Worm (Caenorhabditis elegans) whole organism, L2 larva: ENCODE data around the gene lgc-38.

Experiments
- C34F6.9 ChIP-seq: fragments of 150-350 bp; optimal IDR thresholded peaks from 2 replicates; lab custom pipeline; 2014; ENCODE audit warnings: missing biosample characterization, missing genetic modification characterization
- F13H6.1 ChIP-seq: sonication (generic microtip); optimal IDR thresholded peaks from 2 replicates; lab custom pipeline; 2016; ENCODE audit warnings: missing genetic modification characterization, missing compliant biosample characterization
- R02D3.7 ChIP-seq: fragments of 150-350 bp; optimal IDR thresholded peaks from 2 replicates; lab custom pipeline; 2014; ENCODE audit warnings: missing biosample characterization, missing genetic modification characterization
- ZK546.5 ChIP-seq: sonication (generic microtip); optimal IDR thresholded peaks from 2 replicates; lab custom pipeline; 2017; ENCODE audit warnings: missing biosample characterization, missing genetic modification characterization
- aly-2 ChIP-seq: fragments of 150-350 bp; optimal IDR thresholded peaks from 2 replicates; lab custom pipeline; 2014; ENCODE audit warnings: missing biosample characterization, missing genetic modification characterization
- ama-1 ChIP-seq: fragments of 150-350 bp; optimal IDR thresholded peaks from 2 replicates; lab custom pipeline; 2018; ENCODE audit warnings: inconsistent platforms
- ceh-16 ChIP-seq: fragments of 150-350 bp; optimal IDR thresholded peaks from 2 replicates; lab custom pipeline; 2014; ENCODE audit warnings: missing biosample characterization, missing genetic modification characterization
- ceh-82 ChIP-seq: fragments of 150-350 bp; optimal IDR thresholded peaks from 2 replicates; lab custom pipeline; 2014; ENCODE audit warnings: missing biosample characterization, missing genetic modification characterization
- crh-2 ChIP-seq: sonication (generic microtip); optimal IDR thresholded peaks from 2 replicates; lab custom pipeline; 2017; ENCODE audit warnings: missing biosample characterization, missing genetic modification characterization
- dmd-4 ChIP-seq: sonication (generic microtip); optimal IDR thresholded peaks from 2 replicates; lab custom pipeline; 2017; ENCODE audit warnings: missing biosample characterization, missing genetic modification characterization
- egl-27 ChIP-seq: sonication (generic microtip); optimal IDR thresholded peaks from 3 replicates; lab custom pipeline; 2017; ENCODE audit warnings: missing biosample characterization, missing genetic modification reagents, missing genetic modification characterization
- elt-1 ChIP-seq: fragments of 150-350 bp; optimal IDR thresholded peaks from 2 replicates; lab custom pipeline; 2014; ENCODE audit warnings: missing biosample characterization, missing genetic modification characterization
- elt-3 ChIP-seq: sonication (generic microtip); optimal IDR thresholded peaks from 2 replicates; lab custom pipeline; 2017; ENCODE audit warnings: missing biosample characterization, missing genetic modification characterization
- fos-1 ChIP-seq: fragments of 150-350 bp; optimal IDR thresholded peaks from 2 replicates; lab custom pipeline; 2014; ENCODE audit warnings: missing biosample characterization, missing genetic modification characterization
- gmeb-1 ChIP-seq: fragments of 150-350 bp; optimal IDR thresholded peaks from 2 replicates; lab custom pipeline; 2014; ENCODE audit warnings: missing biosample characterization, missing genetic modification characterization
- lin-11 ChIP-seq: fragments of 150-350 bp; sonication (generic microtip); optimal IDR thresholded peaks from 2 replicates; lab custom pipeline; 2014; ENCODE audit warnings: missing biosample characterization, missing genetic modification characterization, inconsistent platforms, mixed read lengths
- lin-13 ChIP-seq: fragments of 150-350 bp; optimal IDR thresholded peaks from 2 replicates; lab custom pipeline; 2014; ENCODE audit warnings: missing biosample characterization, missing genetic modification reagents, missing genetic modification characterization
- lin-39 ChIP-seq: fragments of 150-350 bp; optimal IDR thresholded peaks from 2 replicates; lab custom pipeline; 2014; ENCODE audit warnings: missing biosample characterization, missing genetic modification reagents, missing genetic modification characterization
- lsy-2 ChIP-seq, 2 experiments: fragments of 150-350 bp in 1 of 2; sonication (generic microtip) in 1 of 2; optimal IDR thresholded peaks; 2 replicates each; lab custom pipeline; 2014 to 2017; ENCODE audit warnings: missing biosample characterization in 2 of 2, missing genetic modification characterization in 2 of 2
- mab-5 ChIP-seq: fragments of 150-350 bp; optimal IDR thresholded peaks from 2 replicates; lab custom pipeline; 2014; ENCODE audit warnings: missing biosample characterization, missing genetic modification characterization
- mbf-1 ChIP-seq: sonication (generic microtip); optimal IDR thresholded peaks from 2 replicates; lab custom pipeline; 2017; ENCODE audit warnings: missing biosample characterization, missing genetic modification characterization
- mdl-1 ChIP-seq, 2 experiments: fragments of 150-350 bp in 1 of 2; sonication (generic microtip) in 1 of 2; optimal IDR thresholded peaks; 2 replicates each; lab custom pipeline; 2017; ENCODE audit warnings: missing biosample characterization in 2 of 2, missing genetic modification characterization in 2 of 2
- nhr-10 ChIP-seq: sonication (generic microtip); optimal IDR thresholded peaks from 2 replicates; lab custom pipeline; 2017; ENCODE audit warnings: missing biosample characterization, missing genetic modification characterization
- nhr-11 ChIP-seq: fragments of 150-350 bp; optimal IDR thresholded peaks from 2 replicates; lab custom pipeline; 2014; ENCODE audit warnings: missing biosample characterization, missing genetic modification characterization
- nhr-12 ChIP-seq: fragments of 150-350 bp; optimal IDR thresholded peaks from 2 replicates; lab custom pipeline; 2014; ENCODE audit warnings: missing biosample characterization, missing genetic modification characterization
- nhr-129 ChIP-seq: fragments of 150-350 bp; optimal IDR thresholded peaks from 2 replicates; lab custom pipeline; 2014; ENCODE audit warnings: missing biosample characterization, missing genetic modification characterization
- nhr-237 ChIP-seq: fragments of 150-350 bp; optimal IDR thresholded peaks from 2 replicates; lab custom pipeline; 2014; ENCODE audit warnings: missing biosample characterization, missing genetic modification characterization
- nhr-25 ChIP-seq: fragments of 150-350 bp; sonication (generic microtip); optimal IDR thresholded peaks from 3 replicates; lab custom pipeline; 2014; ENCODE audit warnings: missing biosample characterization, missing genetic modification characterization
- nhr-6 ChIP-seq: fragments of 150-350 bp; optimal IDR thresholded peaks from 2 replicates; lab custom pipeline; 2014; ENCODE audit warnings: missing biosample characterization, missing genetic modification characterization
- nhr-77 ChIP-seq: fragments of 150-350 bp; optimal IDR thresholded peaks from 2 replicates; lab custom pipeline; 2014; ENCODE audit warnings: missing biosample characterization, missing genetic modification characterization
- peb-1 ChIP-seq: fragments of 150-350 bp; optimal IDR thresholded peaks from 2 replicates; lab custom pipeline; 2014; ENCODE audit warnings: missing biosample characterization, missing genetic modification characterization
- skn-1 ChIP-seq: sonication (generic microtip); optimal IDR thresholded peaks from 2 replicates; lab custom pipeline; 2017; ENCODE audit warnings: missing biosample characterization, missing genetic modification characterization
- sma-3 ChIP-seq: sonication (generic microtip); optimal IDR thresholded peaks from 2 replicates; lab custom pipeline; 2016; ENCODE audit warnings: missing genetic modification reagents, missing genetic modification characterization, missing compliant biosample characterization
- sma-9 ChIP-seq, 2 experiments: fragments of 150-350 bp in 1 of 2; sonication (generic microtip) in 1 of 2; optimal IDR thresholded peaks; 2 replicates each; lab custom pipeline; 2014 to 2016; ENCODE audit warnings: missing genetic modification characterization in 2 of 2, mild to moderate bottlenecking in 1 of 2, missing biosample characterization in 1 of 2, missing compliant biosample characterization in 1 of 2, missing genetic modification reagents in 1 of 2, moderate library complexity in 1 of 2
- snpc-4 ChIP-seq: fragments of 150-350 bp; optimal IDR thresholded peaks from 2 replicates; lab custom pipeline; 2014; ENCODE audit warnings: missing biosample characterization, missing genetic modification characterization
- unc-55 ChIP-seq: fragments of 150-350 bp; sonication (generic microtip); optimal IDR thresholded peaks from 3 replicates; lab custom pipeline; 2014; ENCODE audit warnings: missing biosample characterization, missing genetic modification reagents, missing genetic modification characterization
- unc-62 ChIP-seq: fragments of 150-350 bp; optimal IDR thresholded peaks from 2 replicates; lab custom pipeline; 2014; ENCODE audit warnings: missing biosample characterization, missing genetic modification reagents, missing genetic modification characterization
- ztf-1 ChIP-seq: fragments of 200-800 bp; sonication (Bioruptor generic); conservative IDR thresholded peaks from 2 replicates; pipeline ENCODE4 v1.3.6; 2022; ENCODE audit warnings: missing genetic modification characterization, missing compliant biosample characterization
- ztf-11 ChIP-seq: sonication (generic microtip); optimal IDR thresholded peaks from 2 replicates; lab custom pipeline; 2017; ENCODE audit warnings: missing biosample characterization, missing genetic modification characterization
- ztf-4 ChIP-seq: fragments of 150-350 bp; optimal IDR thresholded peaks from 2 replicates; lab custom pipeline; 2014; ENCODE audit warnings: missing biosample characterization, missing genetic modification characterization

The lgc-38 gene

ce11 chrIII:7012060-7012459 lies 3.1 kb downstream of the lgc-38 start:
- TF ChIP-seq sma-9 (GFP tag; optimal IDR thresholded peaks at IDR 0.05; lab: Kevin White, UChicago) (no peak), sma-9 (tag; optimal IDR thresholded peaks at IDR 0.05; lab: Kevin White, UChicago) (no peak), F13H6.1 (tag; lab: Kevin White, UChicago) (no peak), nhr-6 (tag; lab: Kevin White, UChicago) (no peak), ZK546.5 (tag; lab: Kevin White, UChicago) (no peak), skn-1 (no peak), C34F6.9 (tag; lab: Kevin White, UChicago) (no peak), lin-11 (tag; lab: Kevin White, UChicago) (no peak), nhr-237 (tag; lab: Kevin White, UChicago) (no peak), nhr-12 (tag; lab: Kevin White, UChicago) (no peak), lin-13 (GFP tag; lab: Kevin White, UChicago) (no peak), sma-3 (GFP tag; lab: Kevin White, UChicago) (no peak), gmeb-1 (tag; lab: Kevin White, UChicago) (no peak), egl-27 (tag; lab: Kevin White, UChicago) (no peak), ztf-11 (no peak)

- TF ChIP-seq mbf-1 (tag; lab: Kevin White, UChicago) (no peak), snpc-4 (no peak), ama-1 (lab: Kevin White, UChicago) (no peak), lin-39 (tag; lab: Kevin White, UChicago) (no peak), ztf-4 (tag; lab: Kevin White, UChicago) (no peak), ztf-1 (GFP tag; lab: Robert Waterston, UW) (no peak)
Observed at ce11 chrIII:7013764-7014163, 4.8 kb downstream of the lgc-38 start.

- TF ChIP-seq elt-1 (tag; lab: Kevin White, UChicago) (no peak), F13H6.1 (tag; lab: Kevin White, UChicago) (no peak), R02D3.7 (tag; lab: Kevin White, UChicago) (no peak), peb-1 (no peak), aly-2 (tag; lab: Kevin White, UChicago) (no peak), nhr-77 (tag; lab: Kevin White, UChicago) (no peak), sma-9 (GFP tag; optimal IDR thresholded peaks at IDR 0.05; lab: Kevin White, UChicago) (no peak), sma-9 (tag; optimal IDR thresholded peaks at IDR 0.05; lab: Kevin White, UChicago) (no peak), ama-1 (lab: Kevin White, UChicago) (no peak), dmd-4 (no peak), mbf-1 (tag; lab: Kevin White, UChicago) (no peak), sma-3 (GFP tag; lab: Kevin White, UChicago) (no peak), lin-39 (tag; lab: Kevin White, UChicago) (no peak), ceh-16 (tag; lab: Kevin White, UChicago) (no peak), ztf-11 (no peak), nhr-10 (tag; lab: Kevin White, UChicago) (no peak), nhr-12 (tag; lab: Kevin White, UChicago) (no peak)
Observed at ce11 chrIII:7019724-7020123, 10.8 kb downstream of the lgc-38 start.

- no peak for TF ChIP-seq ceh-16 (tag; lab: Kevin White, UChicago)
- no peak for TF ChIP-seq nhr-11 (tag; lab: Kevin White, UChicago)
- TF ChIP-seq elt-3: no peak
- TF ChIP-seq mab-5: no peak
- TF ChIP-seq gmeb-1 (tag; lab: Kevin White, UChicago): no peak
- no peak for TF ChIP-seq sma-3 (GFP tag; lab: Kevin White, UChicago)
- no peak for TF ChIP-seq peb-1
- no peak for TF ChIP-seq nhr-129 (tag; lab: Kevin White, UChicago)
- no peak for TF ChIP-seq mdl-1 (tag; optimal IDR thresholded peaks at IDR 0.05; lab: Kevin White, UChicago)
- no peak for TF ChIP-seq nhr-10 (tag; lab: Kevin White, UChicago)
Observed at ce11 chrIII:7020500-7020899, 11.6 kb downstream of the lgc-38 start, which contains the start of gene col-8. TSS of gene col-8 (minus strand) at chrIII:7020600.

ce11 chrIII:7021156-7021637 lies 12.3 kb downstream of the lgc-38 start, which contains the start of gene rfl-1:
TSS of gene rfl-1 (plus strand) at chrIII:7021206.
- peak; percentile 8 for TF ChIP-seq ztf-4 (tag; lab: Kevin White, UChicago)
- no peak for TF ChIP-seq fos-1 (tag; lab: Kevin White, UChicago)
- TF ChIP-seq ceh-82: no peak
- no peak for TF ChIP-seq skn-1
- no peak for TF ChIP-seq nhr-25
- TF ChIP-seq nhr-77 (tag; lab: Kevin White, UChicago): no peak
- TF ChIP-seq nhr-10 (tag; lab: Kevin White, UChicago): no peak
- peak; percentile 69 for TF ChIP-seq C34F6.9 (tag; lab: Kevin White, UChicago)
- TF ChIP-seq nhr-237 (tag; lab: Kevin White, UChicago): no peak
- TF ChIP-seq nhr-129 (tag; lab: Kevin White, UChicago): peak; percentile 59
- TF ChIP-seq peb-1: no peak
- TF ChIP-seq R02D3.7 (tag; lab: Kevin White, UChicago): peak; percentile 86
- TF ChIP-seq unc-55 (GFP tag; lab: Kevin White, UChicago): peak; percentile 79
- peak; percentile 34 for TF ChIP-seq F13H6.1 (tag; lab: Kevin White, UChicago)
- TF ChIP-seq sma-3 (GFP tag; lab: Kevin White, UChicago): peak; percentile 37
- no peak for TF ChIP-seq unc-62
- TF ChIP-seq ZK546.5 (tag; lab: Kevin White, UChicago): no peak
- TF ChIP-seq crh-2 (tag; lab: Kevin White, UChicago): peak; percentile 49
- TF ChIP-seq lsy-2 (tag; optimal IDR thresholded peaks at IDR 0.05; lab: Kevin White, UChicago): peak; percentile 47 to 84
- no peak for TF ChIP-seq gmeb-1 (tag; lab: Kevin White, UChicago)
- TF ChIP-seq elt-1 (tag; lab: Kevin White, UChicago): no peak
- peak; percentile 6 for TF ChIP-seq sma-9 (GFP tag; optimal IDR thresholded peaks at IDR 0.05; lab: Kevin White, UChicago)
- no peak for TF ChIP-seq sma-9 (tag; optimal IDR thresholded peaks at IDR 0.05; lab: Kevin White, UChicago)
